Fruit fly (Drosophila melanogaster) whole organism, wandering third instar larva: ENCODE results near the gene CCT6.

Experiments used
- Abd-B ChIP-seq: fragments of >200 bp; optimal IDR thresholded peaks from 2 replicates; lab custom pipeline; 2017; ENCODE audit warnings: missing biosample characterization, missing genetic modification characterization
- CG9705 ChIP-seq: fragments of 200-800 bp; sonication (Bioruptor generic); optimal IDR thresholded peaks from 2 replicates; lab custom pipeline; 2018; ENCODE audit warnings: missing biosample characterization, mild to moderate bottlenecking, missing genetic modification characterization
- Dfd ChIP-seq: fragments of >200 bp; optimal IDR thresholded peaks from 2 replicates; lab custom pipeline; 2017; ENCODE audit warnings: missing biosample characterization, missing genetic modification characterization
- Hr78 ChIP-seq: fragments of >200 bp; optimal IDR thresholded peaks from 2 replicates; lab custom pipeline; 2017; ENCODE audit warnings: missing biosample characterization, missing genetic modification characterization
- Jra ChIP-seq: sonication (Bioruptor generic); optimal IDR thresholded peaks from 2 replicates; lab custom pipeline; 2016; ENCODE audit warnings: missing biosample characterization, missing genetic modification characterization
- brk ChIP-seq: fragments of 200-800 bp; sonication (Bioruptor generic); optimal IDR thresholded peaks from 2 replicates; lab custom pipeline; 2016; ENCODE audit warnings: missing biosample characterization, mild to moderate bottlenecking, missing genetic modification characterization
- dmrt93B ChIP-seq: fragments of 200-800 bp; sonication (Bioruptor generic); optimal IDR thresholded peaks from 2 replicates; lab custom pipeline; 2018; ENCODE audit warnings: missing biosample characterization, mild to moderate bottlenecking, missing genetic modification characterization
- ey ChIP-seq: fragments of 200-800 bp; sonication (Bioruptor generic); optimal IDR thresholded peaks from 2 replicates; lab custom pipeline; 2016; ENCODE audit warnings: missing biosample characterization, missing genetic modification characterization
- h ChIP-seq: fragments of 200-800 bp; sonication (Bioruptor generic); optimal IDR thresholded peaks from 3 replicates; lab custom pipeline; 2016; ENCODE audit warnings: missing biosample characterization, mild to moderate bottlenecking, missing genetic modification characterization
- jim ChIP-seq: fragments of 175-275, 200-325 bp; sonication (Bioruptor generic); optimal IDR thresholded peaks from 2 replicates; lab custom pipeline; 2016; ENCODE audit warnings: missing biosample characterization, mild to moderate bottlenecking, missing genetic modification characterization
- pan ChIP-seq: fragments of >200 bp; optimal IDR thresholded peaks from 2 replicates; lab custom pipeline; 2017
- rgr ChIP-seq: fragments of 200-800 bp; sonication (Bioruptor generic); optimal IDR thresholded peaks from 3 replicates; lab custom pipeline; 2016; ENCODE audit warnings: missing biosample characterization, mild to moderate bottlenecking, missing genetic modification characterization

DNA sequence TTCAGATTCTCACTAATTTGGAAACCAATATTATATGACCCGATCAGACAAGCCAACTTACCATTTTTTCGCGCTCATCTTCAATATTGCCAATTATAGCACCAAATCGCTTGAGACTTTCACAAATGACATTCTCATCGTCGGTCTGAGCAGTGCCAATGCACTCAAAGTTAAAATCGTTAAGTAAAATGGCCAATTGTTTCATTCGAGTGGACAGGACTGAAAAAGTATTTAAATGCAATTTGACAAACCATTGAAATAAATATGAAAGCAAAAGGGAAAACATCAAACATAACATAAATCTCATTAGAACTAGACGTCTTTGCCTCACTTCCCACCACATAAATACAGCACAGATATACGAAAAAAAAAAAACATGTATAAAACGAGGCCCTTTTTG is 9.6 kb downstream of the CCT6 start, which contains the start of gene CG8260:
- no peak for TF ChIP-seq h (GFP tag; lab: Kevin White, UChicago)
- no peak for TF ChIP-seq rgr (GFP tag; lab: Kevin White, UChicago)
- no peak for TF ChIP-seq pan (lab: Kevin White, UChicago)
- no peak for TF ChIP-seq dmrt93B
- TF ChIP-seq jim = no peak
- no peak for TF ChIP-seq Abd-B (GFP tag; lab: Kevin White, UChicago)
- TF ChIP-seq Dfd (GFP tag; lab: Kevin White, UChicago) = no peak
- no peak for TF ChIP-seq Jra (GFP tag; lab: Kevin White, UChicago)
- no peak for TF ChIP-seq Hr78 (GFP tag; lab: Kevin White, UChicago)
- TF ChIP-seq brk (GFP tag; lab: Kevin White, UChicago) = no peak
- TF ChIP-seq CG9705 = no peak
- TF ChIP-seq ey (GFP tag; lab: Kevin White, UChicago) = no peak
